Fruit fly (Drosophila melanogaster) whole organism, embryonic: ENCODE data around the gene tutl.

Experiments used
- Atf-2 ChIP-seq: fragments of 200-800 bp; sonication (Bioruptor generic); optimal IDR thresholded peaks from 2 replicates; lab custom pipeline; 2016; ENCODE audit warnings: missing biosample characterization, missing genetic modification characterization
- Awh ChIP-seq: fragments of 200-800 bp; sonication (Bioruptor generic); IDR thresholded peaks from 2 replicates; pipeline ENCODE4, ENCODE4 v1.3.6; 2022; ENCODE audit warnings: missing biosample characterization, missing genetic modification characterization
- CG10274 ChIP-seq: fragments of 200-800 bp; sonication (Bioruptor generic); optimal IDR thresholded peaks from 3 replicates; lab custom pipeline; 2017; ENCODE audit warnings: missing biosample characterization, mild to moderate bottlenecking, missing genetic modification characterization
- CG10654 ChIP-seq: fragments of 200-800 bp; sonication (Bioruptor generic); optimal IDR thresholded peaks from 2 replicates; lab custom pipeline; 2016; ENCODE audit warnings: missing biosample characterization, missing genetic modification characterization
- CG11085 ChIP-seq: fragments of 200-800 bp; sonication (Bioruptor generic); IDR thresholded peaks from 2 replicates; pipeline ENCODE4 v1.3.6; 2022; ENCODE audit warnings: missing biosample characterization, missing genetic modification characterization
- CG13424 ChIP-seq: fragments of 200-800 bp; sonication (Bioruptor generic); optimal IDR thresholded peaks from 2 replicates; lab custom pipeline; 2019; ENCODE audit warnings: missing biosample characterization, mild to moderate bottlenecking, missing genetic modification characterization, moderate library complexity
- CG13624 ChIP-seq: fragments of 200-800 bp; sonication (Bioruptor generic); optimal IDR thresholded peaks from 2 replicates; lab custom pipeline; 2016; ENCODE audit warnings: missing biosample characterization, missing genetic modification characterization
- CG14050 ChIP-seq: fragments of 200-800 bp; sonication (Bioruptor generic); IDR thresholded peaks from 3 replicates; pipeline ENCODE4 v1.3.6; 2022; ENCODE audit warnings: missing biosample characterization, missing genetic modification characterization
- CG15073 ChIP-seq: fragments of 200-800 bp; sonication (Bioruptor generic); optimal IDR thresholded peaks from 2 replicates; lab custom pipeline; 2016; ENCODE audit warnings: missing biosample characterization, missing genetic modification characterization
- CG1647 ChIP-seq: fragments of 200-800 bp; sonication (Bioruptor generic); optimal IDR thresholded peaks from 3 replicates; lab custom pipeline; 2016; ENCODE audit warnings: missing biosample characterization, missing genetic modification characterization
- CG2129 ChIP-seq: fragments of 200-800 bp; sonication (Bioruptor generic); IDR thresholded peaks from 2 replicates; pipeline ENCODE4 v1.3.6; 2022; ENCODE audit warnings: missing biosample characterization, missing genetic modification characterization; ENCODE audit not compliant: partially characterized antibody
- CG31224 ChIP-seq: fragments of 200-800 bp; sonication (Bioruptor generic); IDR thresholded peaks from 2 replicates; pipeline ENCODE4 v1.3.6; 2022; ENCODE audit warnings: missing biosample characterization, missing genetic modification characterization
- CG3163 ChIP-seq: fragments of 200-800 bp; sonication (Bioruptor generic); optimal IDR thresholded peaks from 3 replicates; lab custom pipeline; 2016; ENCODE audit warnings: missing biosample characterization, missing genetic modification characterization
- CG6689 ChIP-seq: fragments of 200-800 bp; sonication (Bioruptor generic); IDR thresholded peaks from 2 replicates; pipeline ENCODE4 v1.3.6; 2022; ENCODE audit warnings: missing biosample characterization, missing genetic modification characterization
- CG7271 ChIP-seq: fragments of 200-800 bp; sonication (Bioruptor generic); optimal IDR thresholded peaks from 2 replicates; lab custom pipeline; 2018; ENCODE audit warnings: missing biosample characterization, mild to moderate bottlenecking, missing genetic modification characterization, moderate library complexity
- CG7372 ChIP-seq: fragments of 200-800 bp; sonication (Bioruptor generic); IDR thresholded peaks from 2 replicates; pipeline ENCODE4 v1.3.6; 2022; ENCODE audit warnings: missing biosample characterization, missing genetic modification characterization
- CG7556 ChIP-seq: fragments of 200-800 bp; sonication (Bioruptor generic); optimal IDR thresholded peaks from 2 replicates; lab custom pipeline; 2017; ENCODE audit warnings: missing biosample characterization, mild to moderate bottlenecking, missing genetic modification characterization
- CG7839 ChIP-seq: fragments of 200-800 bp; sonication (Bioruptor generic); optimal IDR thresholded peaks from 3 replicates; lab custom pipeline; 2018; ENCODE audit warnings: missing biosample characterization, mild to moderate bottlenecking, missing genetic modification characterization, moderate library complexity
- CG8765 ChIP-seq: fragments of 200-800 bp; sonication (Bioruptor generic); IDR thresholded peaks from 2 replicates; pipeline ENCODE4 v1.3.6; 2022; ENCODE audit warnings: missing biosample characterization, missing genetic modification characterization
- Eip74EF ChIP-seq, 2 experiments: fragments of 200-800 bp in 1 of 2; fragments of >200 bp in 1 of 2; sonication (Bioruptor generic) in 1 of 2; optimal IDR thresholded peaks; 2 replicates each; lab custom pipeline; 2017 to 2019; ENCODE audit warnings: missing biosample characterization in 2 of 2, missing genetic modification characterization in 2 of 2, mild to moderate bottlenecking in 1 of 2, moderate library complexity in 1 of 2
- Gug ChIP-seq: fragments of 200-800 bp; sonication (Bioruptor generic); IDR thresholded peaks from 4 replicates; pipeline ENCODE4 v1.3.6; 2022; ENCODE audit warnings: missing biosample characterization, missing genetic modification characterization
- HHEX ChIP-seq: fragments of 200-800 bp; sonication (Bioruptor generic); optimal IDR thresholded peaks from 3 replicates; lab custom pipeline; 2017; ENCODE audit warnings: missing biosample characterization, mild to moderate bottlenecking, missing genetic modification characterization, missing genetic modification reagents
- MESR4 ChIP-seq: fragments of 200-800 bp; sonication (Bioruptor generic); optimal IDR thresholded peaks from 2 replicates; lab custom pipeline; 2018; ENCODE audit warnings: missing biosample characterization, mild to moderate bottlenecking, missing genetic modification characterization, moderate library complexity
- Max ChIP-seq: fragments of 200-800 bp; sonication (Bioruptor generic); optimal IDR thresholded peaks from 2 replicates; lab custom pipeline; 2016; ENCODE audit warnings: missing biosample characterization, mild to moderate bottlenecking, missing genetic modification characterization
- Ptx1 ChIP-seq: fragments of 200-800 bp; sonication (Bioruptor generic); IDR thresholded peaks from 2 replicates; pipeline ENCODE4 v1.3.6; 2022; ENCODE audit warnings: missing biosample characterization, missing genetic modification characterization
- Spps ChIP-seq: fragments of 200-800 bp; sonication (Bioruptor generic); optimal IDR thresholded peaks from 2 replicates; lab custom pipeline; 2018; ENCODE audit warnings: missing biosample characterization, mild to moderate bottlenecking, missing genetic modification characterization
- Stat92E ChIP-seq, 3 experiments: fragments of >200 bp in 2 of 3; fragments of 200-800 bp in 1 of 3; sonication (Bioruptor generic) in 1 of 3; optimal IDR thresholded peaks; 2 replicates each; lab custom pipeline; 2017 to 2019; ENCODE audit warnings: missing biosample characterization in 3 of 3, missing genetic modification characterization in 3 of 3, mild to moderate bottlenecking in 1 of 3, moderate library complexity in 1 of 3
- bbx ChIP-seq: fragments of 200-800 bp; sonication (Bioruptor generic); IDR thresholded peaks from 2 replicates; pipeline ENCODE4 v1.3.6; 2022; ENCODE audit warnings: missing biosample characterization, missing genetic modification characterization; ENCODE audit not compliant: partially characterized antibody
- cg ChIP-seq: fragments of 200-800 bp; sonication (Bioruptor generic); optimal IDR thresholded peaks from 3 replicates; lab custom pipeline; 2019; ENCODE audit warnings: missing biosample characterization, mild to moderate bottlenecking, missing genetic modification characterization, moderate library complexity
- corto ChIP-seq: fragments of 200-800 bp; sonication (Bioruptor generic); optimal IDR thresholded peaks from 2 replicates; lab custom pipeline; 2016; ENCODE audit warnings: missing biosample characterization, mild to moderate bottlenecking, missing genetic modification characterization, moderate library complexity
- croc ChIP-seq: fragments of 200-800 bp; sonication (Bioruptor generic); conservative IDR thresholded peaks from 3 replicates; pipeline ENCODE4 v1.3.6; 2022; ENCODE audit warnings: missing biosample characterization, missing genetic modification characterization
- da ChIP-seq: fragments of 200-800 bp; sonication (Bioruptor generic); optimal IDR thresholded peaks from 2 replicates; lab custom pipeline; 2016; ENCODE audit warnings: missing biosample characterization, missing genetic modification characterization
- fru ChIP-seq: fragments of >200 bp; optimal IDR thresholded peaks from 2 replicates; lab custom pipeline; 2017
- ftz-f1 ChIP-seq: fragments of 200-800 bp; sonication (Bioruptor generic); optimal IDR thresholded peaks from 2 replicates; lab custom pipeline; 2016; ENCODE audit warnings: missing biosample characterization, missing genetic modification characterization
- grn ChIP-seq: fragments of 200-800 bp; sonication (Bioruptor generic); optimal IDR thresholded peaks from 3 replicates; lab custom pipeline; 2017; ENCODE audit warnings: missing biosample characterization, missing genetic modification characterization
- hth ChIP-seq: fragments of >200 bp; optimal IDR thresholded peaks from 2 replicates; lab custom pipeline; 2017; ENCODE audit warnings: inconsistent platforms
- jigr1 ChIP-seq: fragments of 200-800 bp; sonication (Bioruptor generic); IDR thresholded peaks from 3 replicates; pipeline ENCODE4 v1.3.6; 2022; ENCODE audit warnings: missing biosample characterization, missing genetic modification characterization
- klu ChIP-seq: fragments of 200-800 bp; sonication (Bioruptor generic); IDR thresholded peaks from 2 replicates; pipeline ENCODE4 v1.3.6; 2022; ENCODE audit warnings: missing biosample characterization, missing genetic modification characterization
- mirr ChIP-seq: fragments of 200-800 bp; sonication (Bioruptor generic); optimal IDR thresholded peaks from 3 replicates; lab custom pipeline; 2018; ENCODE audit warnings: missing biosample characterization, mild to moderate bottlenecking, missing genetic modification characterization
- pnt ChIP-seq: fragments of 200-800 bp; sonication (Bioruptor generic); optimal IDR thresholded peaks from 3 replicates; lab custom pipeline; 2016; ENCODE audit warnings: missing biosample characterization, missing genetic modification characterization
- ranshi ChIP-seq: fragments of 200-800 bp; sonication (Bioruptor generic); IDR thresholded peaks from 2 replicates; pipeline ENCODE4 v1.3.6; 2022; ENCODE audit warnings: missing biosample characterization, missing genetic modification characterization
- shn ChIP-seq: fragments of 200-800 bp; sonication (Bioruptor generic); optimal IDR thresholded peaks from 3 replicates; lab custom pipeline; 2016; ENCODE audit warnings: missing biosample characterization, missing genetic modification characterization
- slp2 ChIP-seq: fragments of 200-800 bp; sonication (Bioruptor generic); optimal IDR thresholded peaks from 2 replicates; lab custom pipeline; 2016; ENCODE audit warnings: missing biosample characterization, missing genetic modification characterization
- sob ChIP-seq: fragments of 200-800 bp; sonication (Bioruptor generic); IDR thresholded peaks from 2 replicates; pipeline ENCODE4 v1.3.6; 2022; ENCODE audit warnings: missing biosample characterization, missing genetic modification characterization
- ssp ChIP-seq: fragments of 200-800 bp; sonication (Bioruptor generic); IDR thresholded peaks from 2 replicates; pipeline ENCODE4 v1.3.6; 2022; ENCODE audit warnings: missing biosample characterization, missing genetic modification characterization
- stc ChIP-seq: fragments of 200-800 bp; sonication (Bioruptor generic); IDR thresholded peaks from 2 replicates; pipeline ENCODE4 v1.3.6; 2022; ENCODE audit warnings: missing biosample characterization, missing genetic modification characterization
- stwl ChIP-seq: fragments of 200-800 bp; sonication (Bioruptor generic); optimal IDR thresholded peaks from 3 replicates; lab custom pipeline; 2018; ENCODE audit warnings: missing biosample characterization, mild to moderate bottlenecking, missing genetic modification characterization, moderate library complexity
- tio ChIP-seq: fragments of 200-800 bp; sonication (Bioruptor generic); optimal IDR thresholded peaks from 2 replicates; lab custom pipeline; 2017; ENCODE audit warnings: missing biosample characterization, missing genetic modification characterization, inconsistent platforms
- tx ChIP-seq: fragments of 200-800 bp; sonication (Bioruptor generic); optimal IDR thresholded peaks from 2 replicates; lab custom pipeline; 2016; ENCODE audit warnings: missing biosample characterization, missing genetic modification characterization
- unc-4 ChIP-seq: fragments of 200-800 bp; sonication (Bioruptor generic); IDR thresholded peaks from 2 replicates; pipeline ENCODE4 v1.3.6; 2022; ENCODE audit warnings: missing biosample characterization, missing genetic modification characterization; ENCODE audit not compliant: partially characterized antibody
- wdn ChIP-seq: fragments of 200-800 bp; sonication (Bioruptor generic); IDR thresholded peaks from 2 replicates; pipeline ENCODE4 v1.3.6; 2022; ENCODE audit warnings: missing biosample characterization, missing genetic modification characterization
- zfh1 ChIP-seq: fragments of 200-800 bp; sonication (Bioruptor generic); IDR thresholded peaks from 3 replicates; pipeline ENCODE4 v1.3.6; 2022; ENCODE audit warnings: missing biosample characterization, missing genetic modification characterization

The tutl gene

dm6 chr2L:4292560-4292959, 9.6 kb downstream of the tutl start (continued):
- TF ChIP-seq croc (GFP tag; lab: Robert Waterston, UW) (0 out of 3 replicates have a peak, but pooled peaks have one; percentile 16), CG7271 (no peak), CG7839 (peak; percentile 55), CG1647 (GFP tag; lab: Kevin White, UChicago) (no peak), stc (GFP tag; lab: Robert Waterston, UW) (peak; percentile 37; the same call in 1 of the 2 replicates), fru (lab: Kevin White, UChicago) (no peak), sob (GFP tag; lab: Robert Waterston, UW) (no peak), ssp (GFP tag; lab: Robert Waterston, UW) (0 out of 2 replicates have a peak, but pooled peaks have one; percentile 25), Awh (GFP tag; lab: Robert Waterston, UW) (0 out of 2 replicates have a peak, but pooled peaks have one; percentile 50), hth (lab: Kevin White, UChicago) (no peak), Ptx1 (GFP tag; lab: Robert Waterston, UW) (peak; percentile 51), Max (GFP tag; lab: Kevin White, UChicago) (no peak), ftz-f1 (no peak), tio (no peak), stwl (no peak), CG10654 (GFP tag; lab: Kevin White, UChicago) (peak; percentile 13), wdn (no peak), ranshi (GFP tag; lab: Robert Waterston, UW) (0 out of 2 replicates have a peak, but pooled peaks have one; percentile 38), unc-4 (no peak), CG3163 (GFP tag; lab: Kevin White, UChicago) (no peak), jigr1 (GFP tag; lab: Robert Waterston, UW) (no peak), HHEX (peak; percentile 40), grn (GFP tag; lab: Kevin White, UChicago) (no peak), da (GFP tag; lab: Kevin White, UChicago) (no peak), CG7372 (no peak), CG7556 (GFP tag; lab: Kevin White, UChicago) (peak; percentile 38), shn (GFP tag; lab: Kevin White, UChicago) (no peak), Stat92E (GFP tag; optimal IDR thresholded peaks at IDR 0.05; lab: Kevin White, UChicago) (no peak), CG2129 (GFP tag; lab: Robert Waterston, UW) (no peak), CG15073 (no peak), Gug (GFP tag; lab: Robert Waterston, UW) (0 out of 4 replicates have a peak, but pooled peaks have one; percentile 40), corto (GFP tag; lab: Kevin White, UChicago) (no peak), slp2 (GFP tag; lab: Kevin White, UChicago) (no peak), pnt (GFP tag; lab: Kevin White, UChicago) (peak; percentile 48), cg (GFP tag; lab: Kevin White, UChicago) (no peak), bbx (GFP tag; lab: Robert Waterston, UW) (no peak), CG31224 (GFP tag; lab: Robert Waterston, UW) (no peak), mirr (no peak), CG13424 (no peak), Spps (no peak), zfh1 (GFP tag; lab: Robert Waterston, UW) (peak; percentile 56; the same call in 2 of the 3 replicates), tx (peak; percentile 5), Atf-2 (GFP tag; lab: Kevin White, UChicago) (no peak), CG8765 (no peak), MESR4 (GFP tag; lab: Kevin White, UChicago) (no peak), CG13624 (GFP tag; lab: Kevin White, UChicago) (no peak), CG10274 (GFP tag; lab: Kevin White, UChicago) (no peak), Eip74EF (GFP tag; optimal IDR thresholded peaks at IDR 0.05; lab: Kevin White, UChicago) (no peak), CG11085 (GFP tag; lab: Robert Waterston, UW) (no peak), CG6689 (GFP tag; lab: Robert Waterston, UW) (peak; percentile 48), klu (GFP tag; lab: Robert Waterston, UW) (no peak), CG14050 (peak; percentile 39; the same call in 1 of the 3 replicates)
